Fruit fly (Drosophila melanogaster) whole organism, wandering third instar larva: Measurements from ENCODE around the gene CG31697.

Experiments
- Abd-B ChIP-seq: fragments of >200 bp; optimal IDR thresholded peaks from 2 replicates; lab custom pipeline; 2017; ENCODE audit warnings: missing biosample characterization, missing genetic modification characterization
- CG32264 ChIP-seq: fragments of 200-800 bp; sonication (Bioruptor generic); optimal IDR thresholded peaks from 2 replicates; lab custom pipeline; 2016; ENCODE audit warnings: missing biosample characterization, missing genetic modification characterization
- CG9705 ChIP-seq: fragments of 200-800 bp; sonication (Bioruptor generic); optimal IDR thresholded peaks from 2 replicates; lab custom pipeline; 2018; ENCODE audit warnings: missing biosample characterization, mild to moderate bottlenecking, missing genetic modification characterization
- CrebA ChIP-seq: fragments of 200-800 bp; sonication (Bioruptor generic); optimal IDR thresholded peaks from 2 replicates; lab custom pipeline; 2016; ENCODE audit warnings: missing biosample characterization, mild to moderate bottlenecking, missing genetic modification characterization, borderline replicate concordance
- Dfd ChIP-seq: fragments of >200 bp; optimal IDR thresholded peaks from 2 replicates; lab custom pipeline; 2017; ENCODE audit warnings: missing biosample characterization, missing genetic modification characterization
- Dif ChIP-seq: fragments of 200-275, 200-300 bp; sonication (Bioruptor generic); optimal IDR thresholded peaks from 2 replicates; lab custom pipeline; 2018; ENCODE audit warnings: missing biosample characterization, missing genetic modification characterization; ENCODE audit not compliant: partially characterized antibody
- GATAd ChIP-seq: sonication (Bioruptor generic); optimal IDR thresholded peaks from 2 replicates; lab custom pipeline; 2016; ENCODE audit warnings: missing biosample characterization, missing genetic modification characterization
- HLH106 ChIP-seq: fragments of 200-800 bp; optimal IDR thresholded peaks from 3 replicates; lab custom pipeline; 2019; ENCODE audit warnings: missing biosample characterization, mild to moderate bottlenecking, missing genetic modification characterization, moderate library complexity
- Hnf4 ChIP-seq: fragments of 200-800 bp; sonication (Bioruptor generic); optimal IDR thresholded peaks from 2 replicates; lab custom pipeline; 2016; ENCODE audit warnings: missing biosample characterization, mild to moderate bottlenecking, missing genetic modification characterization
- Hr78 ChIP-seq: fragments of >200 bp; optimal IDR thresholded peaks from 2 replicates; lab custom pipeline; 2017; ENCODE audit warnings: missing biosample characterization, missing genetic modification characterization
- Hr83 ChIP-seq: fragments of 200-300 bp; sonication (Bioruptor generic); optimal IDR thresholded peaks from 2 replicates; lab custom pipeline; 2016; ENCODE audit warnings: missing biosample characterization, mild to moderate bottlenecking, missing genetic modification characterization, moderate library complexity; ENCODE audit not compliant: poor library complexity, severe bottlenecking
- Jra ChIP-seq: sonication (Bioruptor generic); optimal IDR thresholded peaks from 2 replicates; lab custom pipeline; 2016; ENCODE audit warnings: missing biosample characterization, missing genetic modification characterization
- Mio ChIP-seq: sonication (Bioruptor generic); optimal IDR thresholded peaks from 2 replicates; lab custom pipeline; 2016; ENCODE audit warnings: missing biosample characterization, missing genetic modification characterization
- Myc ChIP-seq: fragments of >200 bp; optimal IDR thresholded peaks from 2 replicates; lab custom pipeline; 2017
- N ChIP-seq: fragments of >200 bp; optimal IDR thresholded peaks from 2 replicates; lab custom pipeline; 2018; ENCODE audit warnings: missing biosample characterization, missing external identifiers, missing genetic modification characterization
- OdsH ChIP-seq: fragments of 200-800 bp; sonication (Bioruptor generic); optimal IDR thresholded peaks from 2 replicates; lab custom pipeline; 2016; ENCODE audit warnings: missing biosample characterization, mild to moderate bottlenecking, missing genetic modification characterization
- Rel ChIP-seq, 2 experiments: fragments of 200-800 bp; sonication (Bioruptor generic) in 1 of 2; optimal IDR thresholded peaks; 2 replicates in 1 of 2; 3 replicates in 1 of 2; lab custom pipeline; 2016 to 2019; ENCODE audit warnings: mild to moderate bottlenecking in 2 of 2, missing biosample characterization in 2 of 2, missing genetic modification characterization in 2 of 2, moderate library complexity in 1 of 2
- Sp1 ChIP-seq: fragments of 200-800 bp; sonication (Bioruptor generic); optimal IDR thresholded peaks from 3 replicates; lab custom pipeline; 2019; ENCODE audit warnings: missing biosample characterization, mild to moderate bottlenecking, missing genetic modification characterization, moderate library complexity
- Vsx2 ChIP-seq: fragments of 200-300, 225-300 bp; sonication (Bioruptor generic); optimal IDR thresholded peaks from 2 replicates; lab custom pipeline; 2018; ENCODE audit warnings: missing biosample characterization, missing genetic modification characterization; ENCODE audit not compliant: partially characterized antibody
- br ChIP-seq: fragments of 200-800 bp; sonication (Bioruptor generic); optimal IDR thresholded peaks from 2 replicates; lab custom pipeline; 2016; ENCODE audit warnings: missing biosample characterization, missing genetic modification characterization
- brk ChIP-seq: fragments of 200-800 bp; sonication (Bioruptor generic); optimal IDR thresholded peaks from 2 replicates; lab custom pipeline; 2016; ENCODE audit warnings: missing biosample characterization, mild to moderate bottlenecking, missing genetic modification characterization
- dl ChIP-seq, 2 experiments: fragments of 175-275, 200-275 bp in 1 of 2; fragments of 200-275 bp in 1 of 2; sonication (Bioruptor generic); optimal IDR thresholded peaks; lab custom pipeline; 2018; ENCODE audit warnings: mild to moderate bottlenecking in 2 of 2, missing biosample characterization in 2 of 2, missing genetic modification characterization in 2 of 2, moderate library complexity in 2 of 2; ENCODE audit not compliant: partially characterized antibody in 2 of 2, insufficient read depth in 1 of 2
- dmrt93B ChIP-seq: fragments of 200-800 bp; sonication (Bioruptor generic); optimal IDR thresholded peaks from 2 replicates; lab custom pipeline; 2018; ENCODE audit warnings: missing biosample characterization, mild to moderate bottlenecking, missing genetic modification characterization
- dsf ChIP-seq: sonication (Bioruptor generic); optimal IDR thresholded peaks from 2 replicates; lab custom pipeline; 2016; ENCODE audit warnings: missing biosample characterization, missing genetic modification characterization, borderline replicate concordance
- ey ChIP-seq: fragments of 200-800 bp; sonication (Bioruptor generic); optimal IDR thresholded peaks from 2 replicates; lab custom pipeline; 2016; ENCODE audit warnings: missing biosample characterization, missing genetic modification characterization
- foxo ChIP-seq, 2 experiments: fragments of 200-800 bp; sonication (Bioruptor generic); optimal IDR thresholded peaks; 2 replicates in 1 of 2; 3 replicates in 1 of 2; lab custom pipeline; 2016 to 2017; ENCODE audit warnings: missing biosample characterization in 2 of 2, missing genetic modification characterization in 2 of 2
- fru ChIP-seq: fragments of 200-800 bp; sonication (Bioruptor generic); optimal IDR thresholded peaks from 3 replicates; lab custom pipeline; 2016; ENCODE audit warnings: missing biosample characterization, mild to moderate bottlenecking, missing genetic modification characterization
- h ChIP-seq: fragments of 200-800 bp; sonication (Bioruptor generic); optimal IDR thresholded peaks from 3 replicates; lab custom pipeline; 2016; ENCODE audit warnings: missing biosample characterization, mild to moderate bottlenecking, missing genetic modification characterization
- jim ChIP-seq: fragments of 175-275, 200-325 bp; sonication (Bioruptor generic); optimal IDR thresholded peaks from 2 replicates; lab custom pipeline; 2016; ENCODE audit warnings: missing biosample characterization, mild to moderate bottlenecking, missing genetic modification characterization
- lola ChIP-seq: fragments of >200 bp; optimal IDR thresholded peaks from 2 replicates; lab custom pipeline; 2017; ENCODE audit warnings: missing biosample characterization, missing genetic modification characterization
- pan ChIP-seq: fragments of >200 bp; optimal IDR thresholded peaks from 2 replicates; lab custom pipeline; 2017
- psq ChIP-seq: fragments of 200-800 bp; sonication (Bioruptor generic); optimal IDR thresholded peaks from 3 replicates; lab custom pipeline; 2017; ENCODE audit warnings: missing biosample characterization, mild to moderate bottlenecking, missing genetic modification characterization, moderate library complexity
- rgr ChIP-seq: fragments of 200-800 bp; sonication (Bioruptor generic); optimal IDR thresholded peaks from 3 replicates; lab custom pipeline; 2016; ENCODE audit warnings: missing biosample characterization, mild to moderate bottlenecking, missing genetic modification characterization
- sage ChIP-seq: fragments of 200-800 bp; sonication (Bioruptor generic); optimal IDR thresholded peaks from 2 replicates; lab custom pipeline; 2016; ENCODE audit warnings: missing biosample characterization, mild to moderate bottlenecking, missing genetic modification characterization
- sv ChIP-seq: fragments of 200-800 bp; sonication (Bioruptor generic); optimal IDR thresholded peaks from 3 replicates; lab custom pipeline; 2016; ENCODE audit warnings: missing biosample characterization, missing genetic modification characterization
- tai ChIP-seq: sonication (Bioruptor generic); optimal IDR thresholded peaks from 2 replicates; lab custom pipeline; 2016; ENCODE audit warnings: missing biosample characterization, missing genetic modification characterization
- usp ChIP-seq: fragments of >200 bp; optimal IDR thresholded peaks from 2 replicates; lab custom pipeline; 2017; ENCODE audit warnings: missing biosample characterization, missing genetic modification characterization
- woc ChIP-seq: sonication (Bioruptor generic); optimal IDR thresholded peaks from 2 replicates; lab custom pipeline; 2016; ENCODE audit warnings: missing biosample characterization, mild to moderate bottlenecking, missing genetic modification characterization

The CG31697 gene

dm6 chr2L:19571574-19572495, 36.6 kb downstream of the CG31697 start:
- TF ChIP-seq Vsx2 (GFP tag; lab: Kevin White, UChicago) (peak; percentile 22), fru (GFP tag; lab: Kevin White, UChicago) (peak; percentile 22), psq (peak; percentile 91), CrebA (GFP tag; lab: Kevin White, UChicago) (no peak), tai (peak; percentile 46), brk (GFP tag; lab: Kevin White, UChicago) (peak; percentile 86), Hr78 (GFP tag; lab: Kevin White, UChicago) (no peak), Hr83 (GFP tag; lab: Kevin White, UChicago) (peak; percentile 70), h (peak; percentile 5), Sp1 (GFP tag; lab: Kevin White, UChicago) (no peak), dmrt93B (GFP tag; lab: Kevin White, UChicago) (no peak), OdsH (GFP tag; lab: Kevin White, UChicago) (no peak), jim (no peak), N (GFP tag; lab: Kevin White, UChicago) (peak; percentile 94), dl (GFP tag; optimal IDR thresholded peaks at IDR 0.05; lab: Kevin White, UChicago; ENCODE audit: insufficient read depth in 1 of 2, partially characterized antibody in 2 of 2) (peak; percentile 70 to 77), Dif (peak; percentile 84)

- no peak for TF ChIP-seq Hr78 (GFP tag; lab: Kevin White, UChicago)
- TF ChIP-seq pan (lab: Kevin White, UChicago), result peak; percentile 74
- TF ChIP-seq CrebA (GFP tag; lab: Kevin White, UChicago), result no peak
- TF ChIP-seq Hnf4 (GFP tag; lab: Kevin White, UChicago), result peak; percentile 84
- peak; percentile 83 for TF ChIP-seq CG32264 (GFP tag; lab: Kevin White, UChicago)
- TF ChIP-seq tai, result no peak
- TF ChIP-seq Sp1 (GFP tag; lab: Kevin White, UChicago), result peak; percentile 94
- TF ChIP-seq Dif, result peak; percentile 93
- peak; percentile 86 for TF ChIP-seq Rel (GFP tag; optimal IDR thresholded peaks at IDR 0.05; lab: Kevin White, UChicago)
- TF ChIP-seq Rel (tag; optimal IDR thresholded peaks at IDR 0.05; lab: Kevin White, UChicago), result peak; percentile 61
- peak; percentile 94 for TF ChIP-seq OdsH (GFP tag; lab: Kevin White, UChicago)
- peak; percentile 92 for TF ChIP-seq br (GFP tag; lab: Kevin White, UChicago)
- peak; percentile 82 for TF ChIP-seq sage
- no peak for TF ChIP-seq GATAd (GFP tag; lab: Kevin White, UChicago)
- TF ChIP-seq fru (GFP tag; lab: Kevin White, UChicago), result peak; percentile 96
- TF ChIP-seq Dfd (GFP tag; lab: Kevin White, UChicago), result no peak
- TF ChIP-seq sv (GFP tag; lab: Kevin White, UChicago), result peak; percentile 83
- no peak for TF ChIP-seq usp (GFP tag; lab: Kevin White, UChicago)
- no peak for TF ChIP-seq N (GFP tag; lab: Kevin White, UChicago)
- TF ChIP-seq Myc, result no peak
- no peak for TF ChIP-seq Abd-B (GFP tag; lab: Kevin White, UChicago)
- peak; percentile 84 for TF ChIP-seq CG9705 (GFP tag; lab: Kevin White, UChicago)
- TF ChIP-seq Jra (GFP tag; lab: Kevin White, UChicago), result peak; percentile 42
- peak; percentile 92 for TF ChIP-seq psq
- peak; percentile 91 for TF ChIP-seq rgr
- peak; percentile 96 for TF ChIP-seq jim
- TF ChIP-seq dl (GFP tag; optimal IDR thresholded peaks at IDR 0.05; lab: Kevin White, UChicago; ENCODE audit: insufficient read depth in 1 of 2, partially characterized antibody in 2 of 2), result peak; percentile 68 to 79
- TF ChIP-seq dsf (GFP tag; lab: Kevin White, UChicago), result peak; percentile 3
- TF ChIP-seq foxo (GFP tag; optimal IDR thresholded peaks at IDR 0.05; lab: Kevin White, UChicago), result peak; percentile 29 to 94
- peak; percentile 94 for TF ChIP-seq ey (GFP tag; lab: Kevin White, UChicago)
- peak; percentile 99 for TF ChIP-seq woc (GFP tag; lab: Kevin White, UChicago)
- peak; percentile 4 for TF ChIP-seq Vsx2 (GFP tag; lab: Kevin White, UChicago)
- peak; percentile 68 for TF ChIP-seq brk (GFP tag; lab: Kevin White, UChicago)
- peak; percentile 89 for TF ChIP-seq dmrt93B (GFP tag; lab: Kevin White, UChicago)
- TF ChIP-seq h, result peak; percentile 94
- TF ChIP-seq Hr83 (GFP tag; lab: Kevin White, UChicago), result peak; percentile 53
- TF ChIP-seq HLH106 (tag; lab: Kevin White, UChicago), result peak; percentile 94
- TF ChIP-seq Mio (GFP tag; lab: Kevin White, UChicago), result peak; percentile 25
- TF ChIP-seq lola (GFP tag; lab: Kevin White, UChicago), result no peak
These were observed 37.5 kb downstream of the CG31697 start for dm6 chr2L:19572496-19573317.
